Worm (Caenorhabditis elegans) whole organism, late embryonic: Measurements from ENCODE around the gene flwr-1.

Source experiments
- C08G9.2 ChIP-seq: sonication (generic microtip); optimal IDR thresholded peaks from 2 replicates; lab custom pipeline; 2016; ENCODE audit warnings: mild to moderate bottlenecking, missing genetic modification characterization, moderate library complexity, missing compliant biosample characterization
- K09A11.1 ChIP-seq: sonication (generic microtip); optimal IDR thresholded peaks from 2 replicates; lab custom pipeline; 2017; ENCODE audit warnings: antibody characterized with exemption, mild to moderate bottlenecking, missing genetic modification characterization, missing compliant biosample characterization; ENCODE audit not compliant: insufficient read depth
- T23F11.4 ChIP-seq: fragments of 200-800 bp; sonication (Bioruptor generic); optimal IDR thresholded peaks from 2 replicates; lab custom pipeline; 2018; ENCODE audit warnings: mild to moderate bottlenecking, missing genetic modification characterization, missing compliant biosample characterization
- Y22D7AL.16 ChIP-seq: sonication (generic microtip); optimal IDR thresholded peaks from 2 replicates; lab custom pipeline; 2016; ENCODE audit warnings: missing genetic modification characterization, missing compliant biosample characterization
- ceh-14 ChIP-seq: sonication (generic microtip); optimal IDR thresholded peaks from 2 replicates; lab custom pipeline; 2016; ENCODE audit warnings: missing genotype, missing genetic modification characterization, missing compliant biosample characterization
- ceh-18 ChIP-seq: sonication (generic microtip); optimal IDR thresholded peaks from 2 replicates; lab custom pipeline; 2016; ENCODE audit warnings: missing genetic modification characterization, missing compliant biosample characterization
- ceh-31 ChIP-seq: sonication (generic microtip); optimal IDR thresholded peaks from 2 replicates; lab custom pipeline; 2016; ENCODE audit warnings: missing genetic modification characterization, missing compliant biosample characterization
- ceh-34 ChIP-seq: sonication (generic microtip); optimal IDR thresholded peaks from 2 replicates; lab custom pipeline; 2016; ENCODE audit warnings: mild to moderate bottlenecking, missing genetic modification characterization, missing compliant biosample characterization
- ceh-6 ChIP-seq: fragments of 200-800 bp; sonication (Bioruptor generic); optimal IDR thresholded peaks from 2 replicates; lab custom pipeline; 2018; ENCODE audit warnings: mild to moderate bottlenecking, missing genetic modification characterization, missing compliant biosample characterization
- che-1 ChIP-seq: sonication (generic microtip); optimal IDR thresholded peaks from 2 replicates; lab custom pipeline; 2016; ENCODE audit warnings: mild to moderate bottlenecking, missing genetic modification characterization, missing compliant biosample characterization
- dmd-4 ChIP-seq: sonication (generic microtip); optimal IDR thresholded peaks from 2 replicates; lab custom pipeline; 2016; ENCODE audit warnings: borderline replicate concordance, missing genetic modification characterization, missing compliant biosample characterization
- elt-4 ChIP-seq: sonication (generic microtip); optimal IDR thresholded peaks from 2 replicates; lab custom pipeline; 2016; ENCODE audit warnings: missing genetic modification characterization, missing compliant biosample characterization
- ets-4 ChIP-seq: sonication (generic microtip); optimal IDR thresholded peaks from 2 replicates; lab custom pipeline; 2016; ENCODE audit warnings: missing genetic modification characterization, missing compliant biosample characterization
- eyg-1 ChIP-seq: sonication (generic microtip); optimal IDR thresholded peaks from 2 replicates; lab custom pipeline; 2016; ENCODE audit warnings: missing genotype, missing genetic modification characterization, missing compliant biosample characterization
- fax-1 ChIP-seq: sonication (generic microtip); optimal IDR thresholded peaks from 2 replicates; lab custom pipeline; 2016; ENCODE audit warnings: missing genotype, missing genetic modification characterization, missing compliant biosample characterization
- fkh-6 ChIP-seq: sonication (generic microtip); optimal IDR thresholded peaks from 2 replicates; lab custom pipeline; 2016; ENCODE audit warnings: missing genetic modification characterization, missing compliant biosample characterization
- gmeb-2 ChIP-seq: sonication (generic microtip); optimal IDR thresholded peaks from 2 replicates; lab custom pipeline; 2016; ENCODE audit warnings: missing genetic modification characterization, inconsistent platforms, missing compliant biosample characterization
- hlh-13 ChIP-seq: fragments of 200-800 bp; sonication (Bioruptor generic); optimal IDR thresholded peaks from 2 replicates; lab custom pipeline; 2018; ENCODE audit warnings: mild to moderate bottlenecking, missing genetic modification characterization, missing compliant biosample characterization
- hlh-15 ChIP-seq: sonication (generic microtip); optimal IDR thresholded peaks from 2 replicates; lab custom pipeline; 2016; ENCODE audit warnings: missing genetic modification characterization, missing compliant biosample characterization
- hlh-30 ChIP-seq: sonication (generic microtip); optimal IDR thresholded peaks from 2 replicates; lab custom pipeline; 2017; ENCODE audit warnings: antibody characterized with exemption, missing genetic modification characterization, missing compliant biosample characterization; ENCODE audit not compliant: insufficient read depth
- lin-11 ChIP-seq: fragments of 200-800 bp; sonication (Bioruptor generic); optimal IDR thresholded peaks from 2 replicates; lab custom pipeline; 2018; ENCODE audit warnings: mild to moderate bottlenecking, missing genetic modification characterization, missing compliant biosample characterization
- madf-2 ChIP-seq: sonication (generic microtip); optimal IDR thresholded peaks from 2 replicates; lab custom pipeline; 2017; ENCODE audit warnings: missing genetic modification characterization, missing compliant biosample characterization
- nfya-1 ChIP-seq: sonication (generic microtip); optimal IDR thresholded peaks from 2 replicates; lab custom pipeline; 2017; ENCODE audit warnings: missing genetic modification characterization, mild to moderate bottlenecking, missing compliant biosample characterization, antibody characterized with exemption, moderate library complexity
- nhr-11 ChIP-seq: fragments of 150-350 bp; optimal IDR thresholded peaks from 2 replicates; lab custom pipeline; 2014; ENCODE audit warnings: missing biosample characterization, missing genetic modification characterization
- odd-2 ChIP-seq: sonication (generic microtip); optimal IDR thresholded peaks from 2 replicates; lab custom pipeline; 2017; ENCODE audit warnings: antibody characterized with exemption, mild to moderate bottlenecking, missing genetic modification characterization, missing compliant biosample characterization
- pag-3 ChIP-seq: sonication (generic microtip); optimal IDR thresholded peaks from 2 replicates; lab custom pipeline; 2016; ENCODE audit warnings: missing compliant biosample characterization, missing genetic modification characterization, borderline replicate concordance
- pat-9 ChIP-seq: fragments of 200-800 bp; sonication (Bioruptor generic); optimal IDR thresholded peaks from 2 replicates; lab custom pipeline; 2018; ENCODE audit warnings: mild to moderate bottlenecking, missing genetic modification characterization, moderate library complexity, missing compliant biosample characterization
- pax-1 ChIP-seq: fragments of 150-350 bp; optimal IDR thresholded peaks from 2 replicates; lab custom pipeline; 2014; ENCODE audit warnings: missing biosample characterization, missing genetic modification characterization
- pha-4 ChIP-seq: fragments of 150-350 bp; optimal IDR thresholded peaks from 2 replicates; lab custom pipeline; 2018; ENCODE audit warnings: missing biosample characterization, missing genetic modification reagents, missing genetic modification characterization
- pqm-1 ChIP-seq: sonication (generic microtip); optimal IDR thresholded peaks from 2 replicates; lab custom pipeline; 2016; ENCODE audit warnings: missing genetic modification characterization, missing compliant biosample characterization
- pros-1 ChIP-seq: fragments of 150-350 bp; optimal IDR thresholded peaks from 2 replicates; lab custom pipeline; 2014; ENCODE audit warnings: missing biosample characterization, missing genetic modification reagents, missing genetic modification characterization
- rnt-1 ChIP-seq: sonication (generic microtip); optimal IDR thresholded peaks from 2 replicates; lab custom pipeline; 2016; ENCODE audit warnings: missing genetic modification characterization, missing compliant biosample characterization
- sdc-2 ChIP-seq: sonication (generic microtip); optimal IDR thresholded peaks from 2 replicates; lab custom pipeline; 2016; ENCODE audit warnings: missing genotype, missing genetic modification characterization, missing compliant biosample characterization
- sox-2 ChIP-seq: fragments of 200-800 bp; sonication (Bioruptor generic); IDR thresholded peaks from 2 replicates; pipeline ENCODE4 v1.3.6; 2022; ENCODE audit warnings: missing genetic modification reagents, missing genetic modification characterization, missing compliant biosample characterization
- syd-9 ChIP-seq: sonication (generic microtip); optimal IDR thresholded peaks from 2 replicates; lab custom pipeline; 2016; ENCODE audit warnings: mild to moderate bottlenecking, missing genetic modification characterization, moderate library complexity, missing compliant biosample characterization
- tbx-2 ChIP-seq: sonication (generic microtip); optimal IDR thresholded peaks from 2 replicates; lab custom pipeline; 2016; ENCODE audit warnings: missing genetic modification characterization, missing compliant biosample characterization
- ttx-3 ChIP-seq: sonication (generic microtip); optimal IDR thresholded peaks from 2 replicates; lab custom pipeline; 2016; ENCODE audit warnings: missing genetic modification reagents, missing genetic modification characterization, missing compliant biosample characterization
- unc-55 ChIP-seq: sonication (generic microtip); optimal IDR thresholded peaks from 2 replicates; lab custom pipeline; 2017; ENCODE audit warnings: missing biosample characterization, missing genetic modification reagents, missing genetic modification characterization
- unc-86 ChIP-seq: sonication (generic microtip); optimal IDR thresholded peaks from 2 replicates; lab custom pipeline; 2016; ENCODE audit warnings: missing genetic modification characterization, missing compliant biosample characterization

The flwr-1 gene

DNA sequence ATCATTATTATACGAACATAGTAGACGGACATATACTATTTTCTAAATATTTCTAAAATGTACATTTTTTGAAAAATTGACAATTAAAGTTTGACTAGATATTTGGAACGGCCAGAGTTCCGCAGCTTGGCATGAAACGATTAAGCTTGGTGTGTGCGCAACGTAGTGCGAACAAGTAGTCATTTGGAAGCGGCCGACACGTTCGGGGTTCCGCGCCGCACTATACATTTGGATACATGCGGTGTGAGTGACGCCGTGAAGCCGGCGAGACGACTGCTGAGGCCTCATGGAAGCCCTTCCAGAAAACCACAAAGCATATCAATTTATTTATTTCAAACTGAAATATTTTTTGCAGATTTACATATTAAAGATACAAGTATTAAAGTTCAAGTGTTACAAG lies 31.9 kb downstream of the flwr-1 start:
- no peak for TF ChIP-seq fkh-6 (tag; lab: Kevin White, UChicago)
- no peak for TF ChIP-seq odd-2 (tag; lab: Kevin White, UChicago)
- no peak for TF ChIP-seq eyg-1 (tag; lab: Kevin White, UChicago)
- TF ChIP-seq hlh-13 (GFP tag; lab: Kevin White, UChicago) = no peak
- no peak for TF ChIP-seq sdc-2
- no peak for TF ChIP-seq nfya-1 (tag; lab: Kevin White, UChicago)
- no peak for TF ChIP-seq C08G9.2
- no peak for TF ChIP-seq fax-1

DNA sequence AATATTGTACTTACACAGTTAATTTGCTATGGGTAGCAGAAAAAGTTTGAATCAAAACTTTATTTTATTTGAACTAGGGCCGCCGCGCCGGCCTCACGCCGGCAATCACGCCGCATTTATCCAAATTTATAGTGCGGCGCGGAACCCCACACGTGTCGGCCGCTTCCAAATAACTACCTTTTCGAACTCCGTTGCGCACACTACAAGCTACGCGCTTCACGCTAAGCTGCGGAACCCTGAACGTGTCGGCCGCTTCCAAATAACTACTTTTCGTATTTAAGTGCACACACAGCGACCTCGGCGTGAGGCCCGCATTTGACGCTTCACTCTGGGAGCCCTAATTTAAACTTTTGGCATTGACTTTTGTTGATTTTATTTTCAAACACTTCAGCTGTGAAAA lies 38.6 kb downstream of the flwr-1 start:
- TF ChIP-seq rnt-1 (tag; lab: Kevin White, UChicago) = no peak
- no peak for TF ChIP-seq odd-2 (tag; lab: Kevin White, UChicago)
- no peak for TF ChIP-seq nhr-11 (tag; lab: Kevin White, UChicago)
- TF ChIP-seq unc-55 (GFP tag; lab: Kevin White, UChicago) = no peak
- TF ChIP-seq pax-1 (tag; lab: Kevin White, UChicago) = no peak
- TF ChIP-seq T23F11.4 = no peak
- TF ChIP-seq ets-4 (tag; lab: Kevin White, UChicago) = no peak
- TF ChIP-seq ceh-6 (GFP tag; lab: Kevin White, UChicago) = no peak
- TF ChIP-seq Y22D7AL.16 (tag; lab: Kevin White, UChicago) = no peak
- TF ChIP-seq hlh-30 (tag; lab: Kevin White, UChicago) = no peak
- TF ChIP-seq sdc-2 = no peak
- TF ChIP-seq K09A11.1 = no peak
- no peak for TF ChIP-seq pros-1 (tag; lab: Kevin White, UChicago)
- no peak for TF ChIP-seq lin-11 (tag; lab: Kevin White, UChicago)
- no peak for TF ChIP-seq dmd-4 (tag; lab: Kevin White, UChicago)
- TF ChIP-seq ceh-14 = no peak
- no peak for TF ChIP-seq gmeb-2
- TF ChIP-seq hlh-15 (tag; lab: Kevin White, UChicago) = no peak

DNA sequence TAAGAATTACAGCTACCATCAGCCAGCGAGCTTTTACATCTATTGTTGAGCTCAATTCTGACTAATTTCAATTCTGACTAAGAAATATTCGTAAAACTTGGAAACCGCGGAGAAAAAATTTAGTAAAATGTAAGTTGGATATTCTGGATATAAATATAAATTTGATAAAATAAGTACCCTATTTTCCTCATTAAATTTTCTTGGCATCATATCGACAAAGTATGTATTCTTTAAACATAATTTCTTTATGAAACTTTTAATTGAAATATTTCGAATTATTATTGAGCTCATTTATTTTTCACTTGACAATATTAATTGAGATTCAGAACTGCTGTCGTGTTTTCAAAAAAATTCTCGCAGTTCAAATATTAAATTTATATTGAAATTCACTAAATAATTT lies 40.6 kb downstream of the flwr-1 start:
- TF ChIP-seq sdc-2 (no peak), sox-2 (GFP tag; lab: Robert Waterston, UW) (no peak), tbx-2 (tag; lab: Kevin White, UChicago) (no peak), pat-9 (no peak), madf-2 (tag; lab: Kevin White, UChicago) (no peak), ceh-34 (tag; lab: Kevin White, UChicago) (no peak), unc-55 (GFP tag; lab: Kevin White, UChicago) (no peak), eyg-1 (tag; lab: Kevin White, UChicago) (no peak), pqm-1 (tag; lab: Kevin White, UChicago) (no peak)
- TF ChIP-seq, all 69 proteins: peak for 0

- TF ChIP-seq sox-2 (GFP tag; lab: Robert Waterston, UW) (no peak), pag-3 (no peak), pha-4 (no peak), unc-86 (tag; lab: Kevin White, UChicago) (no peak), ceh-31 (tag; lab: Kevin White, UChicago) (no peak), syd-9 (tag; lab: Kevin White, UChicago) (no peak), ceh-14 (no peak), che-1 (tag; lab: Kevin White, UChicago) (no peak), nfya-1 (tag; lab: Kevin White, UChicago) (no peak), elt-4 (tag; lab: Kevin White, UChicago) (no peak), dmd-4 (tag; lab: Kevin White, UChicago) (no peak), ceh-18 (tag; lab: Kevin White, UChicago) (no peak), gmeb-2 (no peak), ttx-3 (no peak)
- TF ChIP-seq, all 69 proteins: peak for 0
Measured at ce11 chrX:14928854-14929253, 41.2 kb downstream of the flwr-1 start, which contains the start of gene ntr-2. TSS of gene ntr-2 (minus strand) at chrX:14928954.
